Worm (Caenorhabditis elegans) whole organism, young adult: ENCODE data around the gene F56D5.5.

ENCODE experiments used
- B0336.3 ChIP-seq: fragments of 200-800 bp; sonication (Bioruptor generic); IDR thresholded peaks from 2 replicates; pipeline ENCODE4 v1.3.6; 2022; ENCODE audit warnings: missing genetic modification characterization, missing compliant biosample characterization
- F37B4.10 ChIP-seq: fragments of 200-800 bp; sonication (Bioruptor generic); IDR thresholded peaks from 2 replicates; pipeline ENCODE4 v1.3.6; 2022; ENCODE audit warnings: missing genetic modification characterization, missing compliant biosample characterization
- T07F8.4 ChIP-seq: sonication (generic microtip); optimal IDR thresholded peaks from 2 replicates; lab custom pipeline; 2016; ENCODE audit warnings: mild to moderate bottlenecking, missing genetic modification characterization, moderate library complexity, missing compliant biosample characterization
- T26A5.8 ChIP-seq: sonication (generic microtip); optimal IDR thresholded peaks from 2 replicates; lab custom pipeline; 2016; ENCODE audit warnings: missing genetic modification characterization, missing compliant biosample characterization
- Y56A3A.18 ChIP-seq: fragments of 200-800 bp; sonication (Bioruptor generic); IDR thresholded peaks from 2 replicates; pipeline ENCODE4 v1.3.6; 2022; ENCODE audit warnings: missing genetic modification reagents, missing genetic modification characterization, missing compliant biosample characterization
- Y95B8A.8 ChIP-seq: fragments of 200-800 bp; sonication (Bioruptor generic); IDR thresholded peaks from 2 replicates; pipeline ENCODE4 v1.3.6; 2022; ENCODE audit warnings: missing genetic modification reagents, missing genetic modification characterization, missing compliant biosample characterization
- ama-1 ChIP-seq, 3 experiments: fragments of 150-350 bp in 1 of 3; sonication (generic microtip) in 2 of 3; optimal IDR thresholded peaks; 2 replicates each; lab custom pipeline; 2014 to 2018; ENCODE audit warnings: missing biosample characterization in 2 of 3, missing genetic modification characterization in 2 of 3, missing genetic modification reagents in 2 of 3
- attf-5 ChIP-seq: fragments of 200-800 bp; sonication (Bioruptor generic); optimal IDR thresholded peaks from 2 replicates; lab custom pipeline; 2018; ENCODE audit warnings: mild to moderate bottlenecking, missing genetic modification characterization, missing compliant biosample characterization
- bed-1 ChIP-seq: fragments of 200-800 bp; sonication (Bioruptor generic); IDR thresholded peaks from 2 replicates; pipeline ENCODE4 v1.3.6; 2022; ENCODE audit warnings: missing genetic modification reagents, missing genetic modification characterization, missing compliant biosample characterization
- cebp-1 ChIP-seq, 2 experiments: fragments of 200-800 bp in 1 of 2; sonication (Bioruptor generic) in 1 of 2; sonication (generic microtip) in 1 of 2; IDR thresholded peaks in 1 of 2; optimal IDR thresholded peaks in 1 of 2; 2 replicates each; pipeline versions ENCODE4 v1.3.6 to Lab custom; 2017 to 2022; ENCODE audit warnings: missing compliant biosample characterization in 2 of 2, missing genetic modification characterization in 2 of 2, mild to moderate bottlenecking in 1 of 2, missing genetic modification reagents in 1 of 2, moderate library complexity in 1 of 2
- ceh-100 ChIP-seq: fragments of 200-800 bp; sonication (Bioruptor generic); IDR thresholded peaks from 2 replicates; pipeline ENCODE4 v1.3.6; 2022; ENCODE audit warnings: missing genetic modification reagents, missing genetic modification characterization, missing compliant biosample characterization
- ceh-58 ChIP-seq: fragments of 200-800 bp; sonication (Bioruptor generic); IDR thresholded peaks from 2 replicates; pipeline ENCODE4 v1.3.6; 2022; ENCODE audit warnings: missing genetic modification characterization, missing compliant biosample characterization
- ceh-91 ChIP-seq: fragments of 200-800 bp; sonication (Bioruptor generic); IDR thresholded peaks from 2 replicates; pipeline ENCODE4 v1.3.6; 2022; ENCODE audit warnings: missing genetic modification reagents, missing genetic modification characterization, missing compliant biosample characterization
- chd-7 ChIP-seq: sonication (generic microtip); optimal IDR thresholded peaks from 2 replicates; lab custom pipeline; 2016; ENCODE audit warnings: mild to moderate bottlenecking, missing genetic modification characterization, moderate library complexity, missing compliant biosample characterization
- dpl-1 ChIP-seq: fragments of 150-350 bp; optimal IDR thresholded peaks from 2 replicates; lab custom pipeline; 2014; ENCODE audit warnings: missing biosample characterization, missing genetic modification reagents, missing genetic modification characterization
- efl-1 ChIP-seq: fragments of 150-350 bp; optimal IDR thresholded peaks from 2 replicates; lab custom pipeline; 2014; ENCODE audit warnings: missing biosample characterization, missing genetic modification reagents, missing genetic modification characterization
- ets-4 ChIP-seq: fragments of 200-800 bp; sonication (Bioruptor generic); optimal IDR thresholded peaks from 2 replicates; lab custom pipeline; 2018; ENCODE audit warnings: mild to moderate bottlenecking, missing genetic modification characterization, missing compliant biosample characterization
- fkh-3 ChIP-seq: sonication (generic microtip); optimal IDR thresholded peaks from 2 replicates; lab custom pipeline; 2016; ENCODE audit warnings: mild to moderate bottlenecking, missing genetic modification characterization, missing compliant biosample characterization
- hlh-26 ChIP-seq: fragments of 200-800 bp; sonication (Bioruptor generic); conservative IDR thresholded peaks from 2 replicates; pipeline ENCODE4 v1.3.6; 2022; ENCODE audit warnings: missing genetic modification reagents, missing genetic modification characterization, missing compliant biosample characterization
- hmg-20 ChIP-seq: fragments of 200-800 bp; sonication (Bioruptor generic); IDR thresholded peaks from 2 replicates; pipeline ENCODE4 v1.3.6; 2022; ENCODE audit warnings: missing genetic modification reagents, missing genetic modification characterization, missing compliant biosample characterization
- lin-35 ChIP-seq, 3 experiments: fragments of 150-350 bp in 2 of 3; sonication (generic microtip) in 1 of 3; optimal IDR thresholded peaks; 2 replicates each; lab custom pipeline; 2014 to 2018; ENCODE audit warnings: missing biosample characterization in 3 of 3, missing genetic modification characterization in 3 of 3, missing genetic modification reagents in 3 of 3
- lin-54 ChIP-seq: fragments of 200-800 bp; sonication (Bioruptor generic); optimal IDR thresholded peaks from 2 replicates; lab custom pipeline; 2018; ENCODE audit warnings: mild to moderate bottlenecking, missing genetic modification characterization, missing compliant biosample characterization
- madf-10 ChIP-seq: sonication (generic microtip); optimal IDR thresholded peaks from 2 replicates; lab custom pipeline; 2016; ENCODE audit warnings: mild to moderate bottlenecking, missing genetic modification characterization, missing compliant biosample characterization
- mcd-1 ChIP-seq: fragments of 200-800 bp; sonication (Bioruptor generic); IDR thresholded peaks from 2 replicates; pipeline ENCODE4 v1.3.6; 2022; ENCODE audit warnings: missing genetic modification reagents, missing genetic modification characterization, missing compliant biosample characterization
- mes-4 ChIP-seq: sonication (generic microtip); optimal IDR thresholded peaks from 2 replicates; lab custom pipeline; 2016; ENCODE audit warnings: missing genotype, missing genetic modification characterization, missing compliant biosample characterization
- nhr-80 ChIP-seq: sonication (generic microtip); optimal IDR thresholded peaks from 2 replicates; lab custom pipeline; 2016; ENCODE audit warnings: missing genetic modification characterization, missing compliant biosample characterization
- repo-1 ChIP-seq: sonication (generic microtip); optimal IDR thresholded peaks from 2 replicates; lab custom pipeline; 2017; ENCODE audit warnings: mild to moderate bottlenecking, missing genetic modification characterization, missing compliant biosample characterization
- sea-2 ChIP-seq: fragments of 200-800 bp; sonication (Bioruptor generic); IDR thresholded peaks from 2 replicates; pipeline ENCODE4 v1.3.6; 2022; ENCODE audit warnings: missing genetic modification characterization, missing compliant biosample characterization
- tbx-9 ChIP-seq: sonication (generic microtip); optimal IDR thresholded peaks from 2 replicates; lab custom pipeline; 2016; ENCODE audit warnings: borderline replicate concordance, missing genetic modification characterization, inconsistent platforms, missing compliant biosample characterization
- unc-130 ChIP-seq: sonication (generic microtip); optimal IDR thresholded peaks from 2 replicates; lab custom pipeline; 2016; ENCODE audit warnings: missing genetic modification reagents, missing genetic modification characterization, missing compliant biosample characterization
- unc-62 ChIP-seq: fragments of 150-350 bp; optimal IDR thresholded peaks from 2 replicates; lab custom pipeline; 2014; ENCODE audit warnings: missing biosample characterization, missing genetic modification reagents, missing genetic modification characterization
- zfh-2 ChIP-seq: fragments of 200-800 bp; sonication (Bioruptor generic); conservative IDR thresholded peaks from 2 replicates; pipeline ENCODE4 v1.3.6; 2022; ENCODE audit warnings: missing genetic modification reagents, missing genetic modification characterization, missing compliant biosample characterization
- ztf-26 ChIP-seq: sonication (generic microtip); optimal IDR thresholded peaks from 2 replicates; lab custom pipeline; 2017; ENCODE audit warnings: missing genetic modification characterization, missing compliant biosample characterization

F56D5.5 gene

ce11 chrIV:9401715-9402114 is 6.2 kb downstream of the F56D5.5 start, which contains the start of gene F56D5.6:
TSS of gene F56D5.6 (plus strand) at chrIV:9401922.
- TF ChIP-seq hmg-20 (no peak), T26A5.8 (tag; lab: Kevin White, UChicago) (no peak), madf-10 (no peak), nhr-80 (tag; lab: Kevin White, UChicago) (peak; percentile 66), tbx-9 (tag; lab: Kevin White, UChicago) (no peak), fkh-3 (tag; lab: Kevin White, UChicago) (no peak), ceh-58 (GFP tag; lab: Robert Waterston, UW) (no peak), zfh-2 (GFP tag; lab: Robert Waterston, UW) (no peak), chd-7 (tag; lab: Kevin White, UChicago) (no peak)

- TF ChIP-seq mes-4 (no peak), sea-2 (GFP tag; lab: Robert Waterston, UW) (no peak), Y95B8A.8 (no peak), Y56A3A.18 (GFP tag; lab: Robert Waterston, UW) (no peak), T26A5.8 (tag; lab: Kevin White, UChicago) (no peak), ceh-91 (GFP tag; lab: Robert Waterston, UW) (no peak)
These were observed 9.4 kb downstream of the F56D5.5 start, which contains the start of gene F56D5.2 for ce11 chrIV:9398512-9398911. TSS of gene F56D5.2 (minus strand) at chrIV:9398612.

- no peak for TF ChIP-seq ets-4 (GFP tag; lab: Kevin White, UChicago)
These were observed 10.6 kb downstream of the F56D5.5 start, which contains the start of gene F56D5.3 for ce11 chrIV:9397278-9397677. TSS of gene F56D5.3 (plus strand) at chrIV:9397578.

- TF ChIP-seq ceh-58 (GFP tag; lab: Robert Waterston, UW): no peak
- TF ChIP-seq chd-7 (tag; lab: Kevin White, UChicago): no peak
- no peak for TF ChIP-seq repo-1 (tag; lab: Kevin White, UChicago)
- no peak for TF ChIP-seq bed-1 (GFP tag; lab: Robert Waterston, UW)
- TF ChIP-seq unc-130: no peak
- no peak for TF ChIP-seq sea-2 (GFP tag; lab: Robert Waterston, UW)
- TF ChIP-seq B0336.3 (GFP tag; lab: Robert Waterston, UW): no peak
- no peak for TF ChIP-seq ceh-100
- no peak for TF ChIP-seq Y56A3A.18 (GFP tag; lab: Robert Waterston, UW)
- TF ChIP-seq ztf-26 (tag; lab: Kevin White, UChicago): no peak
- no peak for TF ChIP-seq ama-1 (optimal IDR thresholded peaks at IDR 0.05; lab: Kevin White, UChicago)
- TF ChIP-seq ama-1 (GFP tag; optimal IDR thresholded peaks at IDR 0.05; lab: Kevin White, UChicago): no peak
- TF ChIP-seq F37B4.10 (GFP tag; lab: Robert Waterston, UW): no peak
These were observed 11.8 kb downstream of the F56D5.5 start, which contains the start of gene col-121 for ce11 chrIV:9396118-9396517. TSS of gene col-121 (minus strand) at chrIV:9396218.

- TF ChIP-seq efl-1 (GFP tag; lab: Kevin White, UChicago) (peak; percentile 74), mcd-1 (GFP tag; lab: Robert Waterston, UW) (peak; percentile 94), hlh-26 (GFP tag; lab: Robert Waterston, UW) (no peak), unc-62 (no peak), cebp-1 (GFP tag; IDR thresholded peaks at IDR 0.05; lab: Robert Waterston, UW) (no peak), cebp-1 (tag; optimal IDR thresholded peaks at IDR 0.05; lab: Kevin White, UChicago) (peak; percentile 79), T07F8.4 (tag; lab: Kevin White, UChicago) (no peak), dpl-1 (GFP tag; lab: Kevin White, UChicago) (peak; percentile 52), lin-54 (GFP tag; lab: Kevin White, UChicago) (peak; percentile 80), lin-35 (GFP tag; optimal IDR thresholded peaks at IDR 0.05; lab: Kevin White, UChicago) (peak in 2 of 3 experiments; percentile 39 to 78), attf-5 (GFP tag; lab: Kevin White, UChicago) (peak; percentile 57)
These were observed 21.9 kb downstream of the F56D5.5 start, which contains the start of gene daf-15 for ce11 chrIV:9386038-9386437. TSS of gene daf-15 (plus strand) at chrIV:9386208.
